Worm (Caenorhabditis elegans) whole organism, L3 larva: ENCODE measurements around the gene ubc-8.
A peak's percentile ranks its signal among the peaks of the same experiment; 100 is the strongest.

Experiments used
- R02D3.7 ChIP-seq: fragments of 150-350 bp; optimal IDR thresholded peaks from 2 replicates; lab custom pipeline; 2014; ENCODE audit warnings: missing biosample characterization, missing genetic modification characterization
- ZK546.5 ChIP-seq: sonication (generic microtip); optimal IDR thresholded peaks from 2 replicates; lab custom pipeline; 2017; ENCODE audit warnings: missing biosample characterization, missing genetic modification characterization
- aly-2 ChIP-seq: fragments of 150-350 bp; optimal IDR thresholded peaks from 2 replicates; lab custom pipeline; 2014; ENCODE audit warnings: missing biosample characterization, missing genetic modification characterization
- ama-1 ChIP-seq: fragments of 150-350 bp; optimal IDR thresholded peaks from 2 replicates; lab custom pipeline; 2018
- ceh-16 ChIP-seq: sonication (generic microtip); optimal IDR thresholded peaks from 2 replicates; lab custom pipeline; 2017; ENCODE audit warnings: missing biosample characterization, missing genetic modification characterization
- ceh-28 ChIP-seq: fragments of 150-350 bp; optimal IDR thresholded peaks from 2 replicates; lab custom pipeline; 2014; ENCODE audit warnings: missing biosample characterization, missing genetic modification reagents, missing genetic modification characterization
- ceh-82 ChIP-seq: fragments of 150-350 bp; optimal IDR thresholded peaks from 2 replicates; lab custom pipeline; 2014; ENCODE audit warnings: missing biosample characterization, missing genetic modification characterization
- ceh-9 ChIP-seq: sonication (generic microtip); optimal IDR thresholded peaks from 2 replicates; lab custom pipeline; 2018; ENCODE audit warnings: missing biosample characterization, missing genetic modification characterization
- daf-12 ChIP-seq: fragments of 150-350 bp; optimal IDR thresholded peaks from 2 replicates; lab custom pipeline; 2014; ENCODE audit warnings: missing biosample characterization, missing genetic modification reagents, missing genetic modification characterization
- egl-27 ChIP-seq: sonication (generic microtip); optimal IDR thresholded peaks from 4 replicates; lab custom pipeline; 2017; ENCODE audit warnings: missing biosample characterization, missing genetic modification reagents, missing genetic modification characterization
- egl-5 ChIP-seq: fragments of 150-350 bp; optimal IDR thresholded peaks from 2 replicates; lab custom pipeline; 2017; ENCODE audit warnings: missing biosample characterization, missing genetic modification reagents, missing genetic modification characterization, inconsistent platforms
- elt-1 ChIP-seq: fragments of 150-350 bp; optimal IDR thresholded peaks from 2 replicates; lab custom pipeline; 2014; ENCODE audit warnings: missing biosample characterization, missing genetic modification characterization
- elt-2 ChIP-seq: sonication (generic microtip); optimal IDR thresholded peaks from 2 replicates; lab custom pipeline; 2016; ENCODE audit warnings: missing genetic modification reagents, mild to moderate bottlenecking, missing genetic modification characterization, missing compliant biosample characterization
- elt-3 ChIP-seq, 3 experiments: fragments of 150-350 bp in 1 of 3; sonication (generic microtip) in 2 of 3; optimal IDR thresholded peaks; 2 replicates in 2 of 3; 4 replicates in 1 of 3; lab custom pipeline; 2014 to 2017; ENCODE audit warnings: missing biosample characterization in 3 of 3, missing genetic modification characterization in 3 of 3
- eor-1 ChIP-seq, 2 experiments: fragments of 150-350 bp; optimal IDR thresholded peaks; 2 replicates each; lab custom pipeline; 2014 to 2018; ENCODE audit warnings: missing biosample characterization in 2 of 2, missing genetic modification characterization in 2 of 2
- fkh-10 ChIP-seq: sonication (generic microtip); optimal IDR thresholded peaks from 2 replicates; lab custom pipeline; 2017; ENCODE audit warnings: missing biosample characterization, missing genetic modification reagents, missing genetic modification characterization
- fkh-2 ChIP-seq: fragments of 150-350 bp; optimal IDR thresholded peaks from 2 replicates; lab custom pipeline; 2014; ENCODE audit warnings: missing biosample characterization, missing genetic modification reagents, missing genetic modification characterization
- fos-1 ChIP-seq: fragments of 150-350 bp; optimal IDR thresholded peaks from 2 replicates; lab custom pipeline; 2014; ENCODE audit warnings: missing biosample characterization, missing genetic modification characterization
- hmg-11 ChIP-seq: sonication (generic microtip); optimal IDR thresholded peaks from 2 replicates; lab custom pipeline; 2016; ENCODE audit warnings: missing genetic modification characterization, missing compliant biosample characterization
- jun-1 ChIP-seq: fragments of 150-350 bp; optimal IDR thresholded peaks from 2 replicates; lab custom pipeline; 2014; ENCODE audit warnings: missing biosample characterization, missing genetic modification reagents, missing genetic modification characterization
- lin-15B ChIP-seq: fragments of 150-350 bp; optimal IDR thresholded peaks from 2 replicates; lab custom pipeline; 2014; ENCODE audit warnings: missing biosample characterization, missing genetic modification characterization
- lin-39 ChIP-seq: fragments of 150-350 bp; optimal IDR thresholded peaks from 2 replicates; lab custom pipeline; 2018; ENCODE audit warnings: missing biosample characterization, missing genetic modification reagents, missing genetic modification characterization
- lsy-12 ChIP-seq: sonication (generic microtip); optimal IDR thresholded peaks from 2 replicates; lab custom pipeline; 2016; ENCODE audit warnings: mild to moderate bottlenecking, missing genetic modification characterization, missing compliant biosample characterization
- mdl-1 ChIP-seq: fragments of 150-350 bp; optimal IDR thresholded peaks from 2 replicates; lab custom pipeline; 2014; ENCODE audit warnings: missing biosample characterization, missing genetic modification characterization
- mml-1 ChIP-seq: fragments of 150-350 bp; sonication (generic microtip); optimal IDR thresholded peaks from 3 replicates; lab custom pipeline; 2014; ENCODE audit warnings: missing biosample characterization, missing genetic modification characterization
- nfya-1 ChIP-seq: sonication (generic microtip); optimal IDR thresholded peaks from 2 replicates; lab custom pipeline; 2017; ENCODE audit warnings: missing genetic modification characterization, mild to moderate bottlenecking, missing compliant biosample characterization, antibody characterized with exemption, moderate library complexity; ENCODE audit not compliant: insufficient read depth
- nhr-11 ChIP-seq: fragments of 150-350 bp; optimal IDR thresholded peaks from 2 replicates; lab custom pipeline; 2014; ENCODE audit warnings: missing biosample characterization, missing genetic modification characterization
- nhr-12 ChIP-seq: fragments of 150-350 bp; optimal IDR thresholded peaks from 2 replicates; lab custom pipeline; 2014; ENCODE audit warnings: missing biosample characterization, missing genetic modification characterization
- nhr-23 ChIP-seq: fragments of 150-350 bp; optimal IDR thresholded peaks from 2 replicates; lab custom pipeline; 2014; ENCODE audit warnings: missing biosample characterization, missing genetic modification reagents, missing genetic modification characterization
- nhr-237 ChIP-seq: fragments of 150-350 bp; optimal IDR thresholded peaks from 2 replicates; lab custom pipeline; 2014; ENCODE audit warnings: missing biosample characterization, missing genetic modification characterization
- nhr-25 ChIP-seq: sonication (generic microtip); optimal IDR thresholded peaks from 2 replicates; lab custom pipeline; 2017; ENCODE audit warnings: missing biosample characterization, missing genetic modification characterization
- nhr-28 ChIP-seq: fragments of 150-350 bp; optimal IDR thresholded peaks from 2 replicates; lab custom pipeline; 2014; ENCODE audit warnings: missing biosample characterization, missing genetic modification characterization
- nhr-43 ChIP-seq: sonication (generic microtip); optimal IDR thresholded peaks from 2 replicates; lab custom pipeline; 2016; ENCODE audit warnings: mild to moderate bottlenecking, missing genetic modification characterization, missing compliant biosample characterization; ENCODE audit not compliant: poor library complexity, severe bottlenecking
- nhr-67 ChIP-seq: fragments of 150-350 bp; optimal IDR thresholded peaks from 2 replicates; lab custom pipeline; 2014; ENCODE audit warnings: missing biosample characterization, missing genetic modification characterization
- nhr-76 ChIP-seq: fragments of 150-350 bp; sonication (generic microtip); optimal IDR thresholded peaks from 5 replicates; lab custom pipeline; 2014; ENCODE audit warnings: missing biosample characterization, missing genetic modification characterization
- nhr-77 ChIP-seq: fragments of 150-350 bp; optimal IDR thresholded peaks from 2 replicates; lab custom pipeline; 2014; ENCODE audit warnings: missing biosample characterization, missing genetic modification characterization
- pha-4 ChIP-seq: fragments of 150-350 bp; optimal IDR thresholded peaks from 2 replicates; lab custom pipeline; 2014; ENCODE audit warnings: missing biosample characterization, missing genetic modification reagents, missing genetic modification characterization
- pqm-1 ChIP-seq: fragments of 150-350 bp; optimal IDR thresholded peaks from 2 replicates; lab custom pipeline; 2017; ENCODE audit warnings: missing biosample characterization, missing genetic modification characterization, inconsistent platforms
- sea-2 ChIP-seq: fragments of 150-350 bp; sonication (generic microtip); optimal IDR thresholded peaks from 4 replicates; lab custom pipeline; 2014; ENCODE audit warnings: missing biosample characterization, missing genetic modification reagents, missing genetic modification characterization
- skn-1 ChIP-seq: fragments of 150-350 bp; optimal IDR thresholded peaks from 2 replicates; lab custom pipeline; 2014; ENCODE audit warnings: missing biosample characterization, missing genetic modification characterization
- snpc-4 ChIP-seq: fragments of 150-350 bp; optimal IDR thresholded peaks from 2 replicates; lab custom pipeline; 2014; ENCODE audit warnings: missing biosample characterization, missing genetic modification characterization
- tbx-2 ChIP-seq: sonication (generic microtip); optimal IDR thresholded peaks from 2 replicates; lab custom pipeline; 2016; ENCODE audit warnings: mild to moderate bottlenecking, missing genetic modification characterization, missing compliant biosample characterization
- unc-39 ChIP-seq: sonication (generic microtip); optimal IDR thresholded peaks from 4 replicates; lab custom pipeline; 2017; ENCODE audit warnings: missing biosample characterization, missing genetic modification characterization
- unc-62 ChIP-seq: fragments of 150-350 bp; sonication (generic microtip); optimal IDR thresholded peaks from 4 replicates; lab custom pipeline; 2014; ENCODE audit warnings: missing biosample characterization, missing genetic modification reagents, missing genetic modification characterization
- zag-1 ChIP-seq: fragments of 150-350 bp; optimal IDR thresholded peaks from 2 replicates; lab custom pipeline; 2014; ENCODE audit warnings: missing biosample characterization, missing genetic modification characterization
- ztf-11 ChIP-seq: fragments of 150-350 bp; optimal IDR thresholded peaks from 2 replicates; lab custom pipeline; 2014; ENCODE audit warnings: missing biosample characterization, missing genetic modification characterization
- ztf-4 ChIP-seq: fragments of 150-350 bp; optimal IDR thresholded peaks from 2 replicates; lab custom pipeline; 2014; ENCODE audit warnings: missing biosample characterization, missing genetic modification characterization

The ubc-8 gene

DNA sequence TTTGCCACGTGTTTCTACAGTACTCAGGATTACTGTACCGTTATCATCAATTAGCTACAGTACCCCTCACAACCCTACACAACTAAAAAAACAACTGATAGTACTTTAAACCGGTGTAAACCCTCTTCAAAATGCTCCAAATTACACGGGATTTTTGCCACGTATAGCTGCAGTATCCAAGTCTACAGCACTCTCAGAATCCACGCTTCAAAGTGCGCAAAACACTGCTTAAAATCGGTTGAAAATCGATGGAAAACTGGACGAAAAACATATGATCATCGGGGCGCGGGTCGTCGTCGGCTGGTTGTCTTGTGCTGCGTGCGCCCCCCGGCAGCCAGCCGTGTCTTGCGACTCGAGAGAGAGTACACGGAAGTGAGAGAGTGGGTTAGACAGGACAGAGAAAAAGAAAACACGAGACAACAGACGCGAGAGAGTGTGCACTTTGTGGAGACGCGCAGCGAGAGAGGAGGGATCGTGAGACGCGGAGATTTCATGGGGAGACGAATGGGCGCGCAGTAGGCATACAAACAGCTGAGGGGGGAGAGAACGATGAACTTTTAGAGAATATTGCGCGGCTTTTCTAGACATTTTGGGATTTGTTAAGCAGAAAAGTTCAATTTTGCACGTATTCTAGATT lies 1.4 kb upstream of the ubc-8 start:
- TF ChIP-seq ceh-82 (no peak), nhr-25 (tag; lab: Kevin White, UChicago) (peak; percentile 48), snpc-4 (peak; percentile 58), mdl-1 (peak; percentile 86), ZK546.5 (tag; lab: Kevin White, UChicago) (no peak), daf-12 (tag; lab: Kevin White, UChicago) (no peak), egl-27 (tag; lab: Kevin White, UChicago) (peak; percentile 39), nhr-76 (no peak), nhr-77 (no peak), ceh-9 (no peak), hmg-11 (peak; percentile 99), ama-1 (lab: Kevin White, UChicago) (no peak), mml-1 (no peak), nhr-43 (tag; lab: Kevin White, UChicago) (peak; percentile 60), egl-5 (tag; lab: Kevin White, UChicago) (no peak), ztf-4 (tag; lab: Kevin White, UChicago) (no peak), fos-1 (tag; lab: Kevin White, UChicago) (no peak), lin-39 (peak; percentile 92), nhr-237 (tag; lab: Kevin White, UChicago) (no peak), unc-62 (GFP tag; lab: Kevin White, UChicago) (no peak), nhr-23 (tag; lab: Kevin White, UChicago) (peak; percentile 71), nhr-28 (tag; lab: Kevin White, UChicago) (no peak), pqm-1 (tag; lab: Kevin White, UChicago) (peak; percentile 35), elt-2 (peak; percentile 57), skn-1 (tag; lab: Kevin White, UChicago) (peak; percentile 17), nfya-1 (tag; lab: Kevin White, UChicago) (peak; percentile 94), sea-2 (GFP tag; lab: Kevin White, UChicago) (no peak), R02D3.7 (tag; lab: Kevin White, UChicago) (peak; percentile 45), fkh-10 (GFP tag; lab: Kevin White, UChicago) (peak; percentile 78), nhr-67 (tag; lab: Kevin White, UChicago) (no peak), jun-1 (peak; percentile 87), aly-2 (no peak), zag-1 (tag; lab: Kevin White, UChicago) (no peak), nhr-12 (tag; lab: Kevin White, UChicago) (no peak), ceh-28 (peak; percentile 73), elt-1 (tag; lab: Kevin White, UChicago) (peak; percentile 17), eor-1 (tag; optimal IDR thresholded peaks at IDR 0.05; lab: Kevin White, UChicago) (no peak), elt-3 (tag; optimal IDR thresholded peaks at IDR 0.05; lab: Kevin White, UChicago) (no peak), unc-39 (no peak), lin-15B (tag; lab: Kevin White, UChicago) (peak; percentile 81), ceh-16 (tag; lab: Kevin White, UChicago) (no peak), tbx-2 (peak; percentile 64), lsy-12 (peak; percentile 53), nhr-11 (tag; lab: Kevin White, UChicago) (peak; percentile 50), ztf-11 (tag; lab: Kevin White, UChicago) (no peak), fkh-2 (tag; lab: Kevin White, UChicago) (no peak), pha-4 (peak; percentile 83)
